Worm (Caenorhabditis elegans) whole organism, late embryonic: Measurements from ENCODE around the gene gars-1.

Experiments
- F13H6.1 ChIP-seq: sonication (generic microtip); optimal IDR thresholded peaks from 2 replicates; lab custom pipeline; 2016; ENCODE audit warnings: missing genetic modification characterization, missing compliant biosample characterization
- lim-6 ChIP-seq: sonication (generic microtip); optimal IDR thresholded peaks from 2 replicates; lab custom pipeline; 2016; ENCODE audit warnings: missing genetic modification characterization, missing compliant biosample characterization
- tbx-2 ChIP-seq: sonication (generic microtip); optimal IDR thresholded peaks from 2 replicates; lab custom pipeline; 2016; ENCODE audit warnings: missing genetic modification characterization, missing compliant biosample characterization
- unc-42 ChIP-seq: sonication (generic microtip); optimal IDR thresholded peaks from 2 replicates; lab custom pipeline; 2016; ENCODE audit warnings: missing genotype, missing genetic modification characterization, missing compliant biosample characterization
- unc-55 ChIP-seq: sonication (generic microtip); optimal IDR thresholded peaks from 2 replicates; lab custom pipeline; 2017; ENCODE audit warnings: missing biosample characterization, missing genetic modification reagents, missing genetic modification characterization

Gene gars-1

ce11 chrIII:5112399-5112798 lies 51.0 kb downstream of the gars-1 start:
- no peak for TF ChIP-seq F13H6.1 (tag; lab: Kevin White, UChicago)
- TF ChIP-seq unc-55 (GFP tag; lab: Kevin White, UChicago), result no peak
- no peak for TF ChIP-seq tbx-2 (tag; lab: Kevin White, UChicago)
- TF ChIP-seq lim-6 (tag; lab: Kevin White, UChicago), result no peak
- TF ChIP-seq unc-42 (tag; lab: Kevin White, UChicago), result no peak
